Worm (Caenorhabditis elegans): ENCODE data around the gene F58A3.4.

DNA sequence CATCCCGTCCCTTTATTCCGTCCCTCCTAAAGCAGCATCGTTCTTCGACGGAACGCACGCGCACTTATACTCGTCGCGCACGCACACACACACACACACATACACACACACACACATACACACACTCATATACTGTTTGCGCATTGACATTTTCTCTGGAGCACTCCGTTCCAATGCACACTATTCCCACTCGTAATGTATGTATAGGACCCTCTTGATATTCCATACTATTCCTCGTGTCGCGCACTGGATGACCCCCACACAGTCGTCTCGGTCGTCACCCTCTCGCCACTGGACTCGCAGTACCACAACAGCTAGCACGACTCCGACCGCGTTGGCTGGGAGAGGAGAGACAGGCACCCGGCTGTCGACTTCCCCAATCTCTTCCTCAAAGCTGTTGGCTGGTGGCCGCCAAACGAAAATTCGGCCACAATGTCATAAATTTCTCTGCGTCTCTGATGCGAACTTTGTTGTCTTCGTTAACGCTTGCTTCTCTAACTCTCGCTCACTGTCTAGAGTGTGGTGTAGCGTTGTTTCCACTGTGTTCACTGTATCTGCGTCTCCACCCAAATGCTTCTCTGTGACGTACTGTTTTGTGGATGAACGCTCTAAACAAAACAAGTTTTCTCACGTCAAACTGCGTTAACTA is 20.7 kb upstream of the F58A3.4 start:
- TF ChIP-seq B0336.3 (GFP tag; IDR thresholded peaks at IDR 0.05) (no peak; the same call in 1 of the 2 replicates), snpc-4 (GFP tag; optimal IDR thresholded peaks at IDR 0.05) (peak; percentile 50), snpc-4 (tag; optimal IDR thresholded peaks at IDR 0.05) (peak in 1 of 4 experiments; percentile 46), Y67H2A.10 (GFP tag; conservative IDR thresholded peaks at IDR 0.05) (no peak), dpl-1 (GFP tag; optimal IDR thresholded peaks at IDR 0.05) (no peak), tbp1 (GFP tag; optimal IDR thresholded peaks at IDR 0.05) (peak; percentile 34), him-1 (tag; optimal IDR thresholded peaks at IDR 0.05) (no peak), rcor-1 (GFP tag; IDR thresholded peaks at IDR 0.05) (peak; percentile 14; the same call in 1 of the 2 replicates), Y79H2A.3 (GFP tag; conservative IDR thresholded peaks at IDR 0.05) (no peak), unc-130 (GFP tag; optimal IDR thresholded peaks at IDR 0.05) (no peak), snpc-3.4 (tag; optimal IDR thresholded peaks at IDR 0.05) (peak; percentile 21)

Measured in whole organism, young adult.